Worm (Caenorhabditis elegans) whole organism, late embryonic: Measurements from ENCODE around the gene F14D2.5.

Experiments used
- C38D4.7 ChIP-seq: fragments of 200-800 bp; sonication (Bioruptor generic); optimal IDR thresholded peaks from 2 replicates; lab custom pipeline; 2018; ENCODE audit warnings: mild to moderate bottlenecking, missing genetic modification characterization, moderate library complexity, missing compliant biosample characterization
- ceh-9 ChIP-seq: sonication (generic microtip); optimal IDR thresholded peaks from 2 replicates; lab custom pipeline; 2016; ENCODE audit warnings: mild to moderate bottlenecking, missing genetic modification characterization, inconsistent platforms, missing compliant biosample characterization
- sox-2 ChIP-seq: fragments of 200-800 bp; sonication (Bioruptor generic); IDR thresholded peaks from 2 replicates; pipeline ENCODE4 v1.3.6; 2022; ENCODE audit warnings: missing genetic modification reagents, missing genetic modification characterization, missing compliant biosample characterization
- zip-5 ChIP-seq: sonication (generic microtip); optimal IDR thresholded peaks from 2 replicates; lab custom pipeline; 2016; ENCODE audit warnings: missing genetic modification characterization, missing compliant biosample characterization

- no peak for TF ChIP-seq ceh-9 (tag; lab: Kevin White, UChicago)
- no peak for TF ChIP-seq sox-2 (GFP tag; lab: Robert Waterston, UW)
- TF ChIP-seq zip-5 (tag; lab: Kevin White, UChicago): no peak
- TF ChIP-seq C38D4.7 (GFP tag; lab: Kevin White, UChicago): no peak
Observed at ce11 chrII:3332039-3332438, 8.3 kb upstream of the F14D2.5 start, which contains the start of gene irld-27.
